Worm (Caenorhabditis elegans): Measurements from ENCODE around the gene ZC317.2.

Gene ZC317.2

DNA sequence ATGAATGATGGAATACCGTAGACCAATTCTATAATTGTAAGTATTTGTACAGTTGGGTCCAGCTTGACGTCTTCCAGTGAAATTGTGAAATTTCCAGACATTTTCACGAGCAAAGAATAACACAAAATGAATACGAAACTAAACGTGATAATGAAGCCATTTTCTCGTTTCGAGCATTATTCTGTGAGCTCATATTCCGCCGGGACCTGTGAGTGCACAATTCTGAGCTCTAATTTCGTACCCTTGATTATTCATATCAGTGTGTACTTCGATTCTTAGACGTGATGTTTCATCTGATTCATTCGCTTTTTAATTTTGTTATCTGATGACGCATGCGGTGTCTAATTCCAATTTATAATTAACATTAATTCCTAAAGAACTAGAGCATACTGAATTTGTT is 22.4 kb downstream of the ZC317.2 start, which contains the start of gene srg-66:
Gene srg-66 (minus strand): TSS at position 101 of the 400 bp plus-strand sequence.
- TF ChIP-seq tbx-2 (tag; optimal IDR thresholded peaks at IDR 0.05) (no peak), elt-2 (tag; optimal IDR thresholded peaks at IDR 0.05) (no peak), aly-2 (tag; optimal IDR thresholded peaks at IDR 0.05) (no peak), hmg-11 (tag; optimal IDR thresholded peaks at IDR 0.05) (no peak)

DNA sequence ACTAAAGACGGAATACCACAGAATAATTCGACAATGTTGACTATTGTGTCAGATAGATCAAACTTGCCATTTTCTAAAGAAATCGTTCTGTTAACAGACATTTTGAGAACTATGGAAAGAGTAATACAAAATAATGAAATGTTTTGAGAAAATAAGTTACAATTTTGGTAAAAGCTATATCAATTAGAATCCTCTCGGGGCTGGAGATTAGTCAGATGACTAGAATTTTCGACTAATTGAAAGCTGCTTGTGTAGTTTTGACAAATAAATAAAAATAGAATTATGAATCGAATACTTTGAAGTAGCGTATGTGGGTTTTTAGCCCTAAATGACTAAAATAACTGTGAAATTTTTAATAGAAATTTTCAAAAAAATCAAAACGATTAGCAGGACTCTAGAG is 25.0 kb downstream of the ZC317.2 start, which contains the start of gene srg-65:
Gene srg-65 (minus strand): TSS at position 101 of the 400 bp plus-strand sequence.
- no peak for TF ChIP-seq daf-12 (tag; optimal IDR thresholded peaks at IDR 0.05)
- no peak for TF ChIP-seq skn-1 (tag; optimal IDR thresholded peaks at IDR 0.05)
- no peak for TF ChIP-seq nhr-11 (tag; optimal IDR thresholded peaks at IDR 0.05)
- TF ChIP-seq jun-1 (tag; optimal IDR thresholded peaks at IDR 0.05) = no peak

DNA sequence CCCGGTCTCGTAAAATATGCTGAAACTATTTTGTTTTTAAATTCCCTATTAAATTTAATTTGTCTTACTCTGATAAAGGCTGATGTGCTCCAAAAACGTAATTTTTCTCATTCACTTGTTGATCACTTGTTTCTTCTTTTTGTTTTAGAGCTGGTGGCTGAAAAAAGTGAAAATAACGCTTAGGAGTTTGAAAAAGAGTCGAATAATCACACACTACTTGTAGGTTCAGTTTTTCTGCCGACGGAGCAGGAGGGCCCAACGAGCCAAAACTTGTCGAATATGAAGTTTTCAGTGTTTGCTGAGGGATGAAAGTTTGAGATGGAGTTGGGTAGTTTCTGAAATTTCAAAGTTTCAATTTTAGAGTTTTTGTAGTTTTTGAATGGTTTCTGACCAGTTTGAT is 27.3 kb downstream of the ZC317.2 start:
- no peak for TF ChIP-seq snpc-4 (tag; optimal IDR thresholded peaks at IDR 0.05)
- TF ChIP-seq tbx-2 (tag; optimal IDR thresholded peaks at IDR 0.05) = no peak
- TF ChIP-seq ceh-16 (tag; optimal IDR thresholded peaks at IDR 0.05) = no peak
- TF ChIP-seq elt-1 (tag; optimal IDR thresholded peaks at IDR 0.05) = no peak
- TF ChIP-seq pha-4 (tag; optimal IDR thresholded peaks at IDR 0.05) = no peak
- TF ChIP-seq egl-5 (tag; optimal IDR thresholded peaks at IDR 0.05) = no peak
- TF ChIP-seq pqm-1 (tag; optimal IDR thresholded peaks at IDR 0.05) = no peak
- TF ChIP-seq lsy-12 (tag; optimal IDR thresholded peaks at IDR 0.05) = no peak
- no peak for TF ChIP-seq fos-1 (tag; optimal IDR thresholded peaks at IDR 0.05)
- no peak for TF ChIP-seq egl-27 (tag; optimal IDR thresholded peaks at IDR 0.05)
- TF ChIP-seq skn-1 (tag; optimal IDR thresholded peaks at IDR 0.05) = no peak
- no peak for TF ChIP-seq lin-15B (tag; optimal IDR thresholded peaks at IDR 0.05)
- no peak for TF ChIP-seq nhr-43 (tag; optimal IDR thresholded peaks at IDR 0.05; ENCODE audit: poor library complexity, severe bottlenecking)
- no peak for TF ChIP-seq ceh-9 (tag; optimal IDR thresholded peaks at IDR 0.05)
- TF ChIP-seq nhr-12 (tag; optimal IDR thresholded peaks at IDR 0.05) = no peak
- no peak for TF ChIP-seq fkh-10 (GFP tag; optimal IDR thresholded peaks at IDR 0.05)
- TF ChIP-seq sea-2 (GFP tag; optimal IDR thresholded peaks at IDR 0.05) = no peak

DNA sequence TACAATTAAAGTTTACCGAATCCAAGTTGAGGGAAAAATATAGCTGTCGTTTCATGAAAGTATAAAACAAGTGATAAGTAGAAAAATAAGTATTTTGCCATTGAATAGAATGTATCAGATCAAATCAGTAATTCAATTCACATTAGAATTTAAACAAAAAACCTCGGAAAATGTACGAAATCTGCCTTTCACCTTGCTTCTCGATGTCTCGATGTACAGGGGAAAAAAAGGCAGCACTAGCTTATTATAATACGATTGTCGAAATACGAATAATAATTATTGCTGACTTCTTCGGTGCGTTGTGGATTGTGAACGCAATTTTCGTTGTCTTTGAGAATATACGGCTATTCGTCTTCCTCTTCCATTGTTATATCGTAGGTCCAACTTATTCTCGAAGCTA is 28.9 kb downstream of the ZC317.2 start, which contains the start of gene grl-18:
Gene grl-18 (minus strand): TSS at position 101 of the 400 bp plus-strand sequence.
- TF ChIP-seq nhr-11 (tag; optimal IDR thresholded peaks at IDR 0.05) (no peak), fkh-2 (tag; optimal IDR thresholded peaks at IDR 0.05) (no peak)

DNA sequence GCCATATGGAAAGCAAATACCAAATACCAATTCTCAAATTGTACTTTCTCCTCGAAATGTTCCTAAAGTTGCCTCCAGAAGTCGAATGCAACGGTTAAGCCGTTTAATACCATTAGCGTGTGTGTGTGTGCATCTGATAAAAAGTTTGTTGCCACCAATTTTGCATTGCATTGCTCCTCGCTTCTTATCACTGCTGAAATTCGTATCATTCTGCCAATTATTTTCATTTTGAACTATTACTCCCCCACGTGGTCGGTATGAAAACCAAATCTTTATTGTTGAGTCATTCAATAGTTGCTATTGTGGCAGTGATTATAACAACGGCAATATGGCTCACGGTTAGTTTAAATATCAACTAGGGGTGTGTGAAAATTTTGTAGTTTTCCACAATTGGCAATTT is 30.3 kb downstream of the ZC317.2 start, which contains the start of gene T05C3.6:
Gene T05C3.6 (plus strand): TSS at position 241 of the 400 bp plus-strand sequence.
- no peak for TF ChIP-seq zag-1 (tag; optimal IDR thresholded peaks at IDR 0.05)
- TF ChIP-seq jun-1 (tag; optimal IDR thresholded peaks at IDR 0.05) = peak; percentile 8
- no peak for TF ChIP-seq mml-1 (tag; optimal IDR thresholded peaks at IDR 0.05)
- peak; percentile 90 for TF ChIP-seq pqm-1 (tag; optimal IDR thresholded peaks at IDR 0.05)
- no peak for TF ChIP-seq nfya-1 (tag; optimal IDR thresholded peaks at IDR 0.05; ENCODE audit: insufficient read depth)
- TF ChIP-seq ceh-28 (tag; optimal IDR thresholded peaks at IDR 0.05) = no peak
- TF ChIP-seq nhr-77 (tag; optimal IDR thresholded peaks at IDR 0.05) = no peak
- no peak for TF ChIP-seq nhr-23 (tag; optimal IDR thresholded peaks at IDR 0.05)
- no peak for TF ChIP-seq nhr-76 (tag; optimal IDR thresholded peaks at IDR 0.05)
- no peak for TF ChIP-seq ceh-9 (tag; optimal IDR thresholded peaks at IDR 0.05)
- TF ChIP-seq nhr-25 (tag; optimal IDR thresholded peaks at IDR 0.05) = no peak
- no peak for TF ChIP-seq pha-4 (tag; optimal IDR thresholded peaks at IDR 0.05)
- TF ChIP-seq nhr-43 (tag; optimal IDR thresholded peaks at IDR 0.05; ENCODE audit: poor library complexity, severe bottlenecking) = no peak
- TF ChIP-seq tbx-2 (tag; optimal IDR thresholded peaks at IDR 0.05) = no peak
- no peak for TF ChIP-seq unc-62 (GFP tag; optimal IDR thresholded peaks at IDR 0.05)
- no peak for TF ChIP-seq lsy-12 (tag; optimal IDR thresholded peaks at IDR 0.05)
- TF ChIP-seq fkh-2 (tag; optimal IDR thresholded peaks at IDR 0.05) = no peak
- peak; percentile 87 for TF ChIP-seq elt-2 (tag; optimal IDR thresholded peaks at IDR 0.05)
- TF ChIP-seq lin-39 (tag; optimal IDR thresholded peaks at IDR 0.05) = no peak
- no peak for TF ChIP-seq ama-1 (optimal IDR thresholded peaks at IDR 0.05)
- TF ChIP-seq snpc-4 (tag; optimal IDR thresholded peaks at IDR 0.05) = no peak
- peak; percentile 30 for TF ChIP-seq mdl-1 (tag; optimal IDR thresholded peaks at IDR 0.05)
- TF ChIP-seq nhr-12 (tag; optimal IDR thresholded peaks at IDR 0.05) = no peak
- no peak for TF ChIP-seq fkh-10 (GFP tag; optimal IDR thresholded peaks at IDR 0.05)
- TF ChIP-seq lin-15B (tag; optimal IDR thresholded peaks at IDR 0.05) = no peak

Data from whole organism, L3 larva.